Worm (Caenorhabditis elegans) whole organism, L1 larva: ENCODE measurements around the gene srw-14.

ENCODE experiments used
- C04F5.9 ChIP-seq: sonication (generic microtip); optimal IDR thresholded peaks from 2 replicates; lab custom pipeline; 2016; ENCODE audit warnings: missing genetic modification characterization, missing compliant biosample characterization
- C16A3.4 ChIP-seq: fragments of 150-350 bp; optimal IDR thresholded peaks from 2 replicates; lab custom pipeline; 2014; ENCODE audit warnings: missing biosample characterization, missing genetic modification characterization
- F16B12.6 ChIP-seq: fragments of 150-350 bp; optimal IDR thresholded peaks from 2 replicates; lab custom pipeline; 2014; ENCODE audit warnings: missing biosample characterization, missing genetic modification characterization
- ama-1 ChIP-seq: fragments of 150-350 bp; optimal IDR thresholded peaks from 2 replicates; lab custom pipeline; 2014
- ceh-63 ChIP-seq: fragments of 200-800 bp; sonication (Bioruptor generic); optimal IDR thresholded peaks from 2 replicates; lab custom pipeline; 2018; ENCODE audit warnings: mild to moderate bottlenecking, missing genetic modification characterization, missing compliant biosample characterization
- ceh-8 ChIP-seq: fragments of 200-800 bp; sonication (Bioruptor generic); optimal IDR thresholded peaks from 2 replicates; lab custom pipeline; 2018; ENCODE audit warnings: mild to moderate bottlenecking, missing genetic modification characterization, moderate library complexity, missing compliant biosample characterization
- ceh-82 ChIP-seq, 3 experiments: fragments of 150-350 bp in 1 of 3; sonication (generic microtip) in 2 of 3; optimal IDR thresholded peaks; 2 replicates each; lab custom pipeline; 2014 to 2017; ENCODE audit warnings: missing biosample characterization in 3 of 3, missing genetic modification characterization in 3 of 3
- ceh-88 ChIP-seq: fragments of 200-800 bp; sonication (Bioruptor generic); IDR thresholded peaks from 2 replicates; pipeline ENCODE4 v1.3.6; 2022; ENCODE audit warnings: missing genetic modification characterization, missing compliant biosample characterization
- ceh-90 ChIP-seq: sonication (generic microtip); optimal IDR thresholded peaks from 2 replicates; lab custom pipeline; 2016; ENCODE audit warnings: missing genetic modification characterization, missing compliant biosample characterization
- dpl-1 ChIP-seq, 3 experiments: fragments of 150-350 bp in 2 of 3; sonication (generic microtip) in 1 of 3; optimal IDR thresholded peaks; 2 replicates each; lab custom pipeline; 2014 to 2017; ENCODE audit warnings: missing biosample characterization in 3 of 3, missing genetic modification characterization in 3 of 3, missing genetic modification reagents in 3 of 3
- dsc-1 ChIP-seq: sonication (generic microtip); optimal IDR thresholded peaks from 2 replicates; lab custom pipeline; 2016; ENCODE audit warnings: mild to moderate bottlenecking, missing genetic modification characterization, missing compliant biosample characterization
- efl-1 ChIP-seq, 4 experiments: fragments of 150-350 bp; optimal IDR thresholded peaks in 3 of 4; peaks in 1 of 4; 1 replicate in 1 of 4; 2 replicates in 3 of 4; lab custom pipeline; 2014; ENCODE audit warnings: missing biosample characterization in 2 of 4, missing genetic modification characterization in 2 of 4, missing genetic modification reagents in 2 of 4
- efl-3 ChIP-seq: fragments of 200-800 bp; sonication (Bioruptor generic); optimal IDR thresholded peaks from 2 replicates; lab custom pipeline; 2018; ENCODE audit warnings: mild to moderate bottlenecking, missing genetic modification characterization, missing compliant biosample characterization
- egl-13 ChIP-seq: sonication (generic microtip); optimal IDR thresholded peaks from 2 replicates; lab custom pipeline; 2016; ENCODE audit warnings: missing genotype, missing genetic modification reagents, missing genetic modification characterization, missing compliant biosample characterization
- elt-2 ChIP-seq: sonication (generic microtip); optimal IDR thresholded peaks from 2 replicates; lab custom pipeline; 2016; ENCODE audit warnings: missing genetic modification characterization, mild to moderate bottlenecking, inconsistent platforms, missing compliant biosample characterization, missing genetic modification reagents
- elt-3 ChIP-seq, 6 experiments: fragments of 150-350 bp in 1 of 6; sonication (generic microtip); optimal IDR thresholded peaks; 2 replicates each; lab custom pipeline; 2017 to 2018; ENCODE audit warnings: missing biosample characterization in 6 of 6, missing genetic modification characterization in 6 of 6, inconsistent platforms in 1 of 6
- ets-5 ChIP-seq: fragments of 200-800 bp; sonication (Bioruptor generic); IDR thresholded peaks from 2 replicates; pipeline ENCODE4 v1.3.6; 2022; ENCODE audit warnings: missing genetic modification characterization, missing compliant biosample characterization
- fos-1 ChIP-seq: fragments of 150-350 bp; optimal IDR thresholded peaks from 2 replicates; lab custom pipeline; 2014; ENCODE audit warnings: missing biosample characterization, missing genetic modification characterization
- isw-1 ChIP-seq: fragments of 200-800 bp; sonication (Bioruptor generic); IDR thresholded peaks from 2 replicates; pipeline ENCODE4 v1.3.6; 2022; ENCODE audit warnings: missing genetic modification characterization, missing compliant biosample characterization
- lin-14 ChIP-seq: fragments of 200-800 bp; sonication (Bioruptor generic); optimal IDR thresholded peaks from 2 replicates; lab custom pipeline; 2018; ENCODE audit warnings: mild to moderate bottlenecking, missing genetic modification characterization, moderate library complexity, missing compliant biosample characterization
- lin-39 ChIP-seq: fragments of 150-350 bp; optimal IDR thresholded peaks from 2 replicates; lab custom pipeline; 2014; ENCODE audit warnings: missing biosample characterization, missing genetic modification reagents, missing genetic modification characterization
- lsy-2 ChIP-seq, 2 experiments: fragments of 150-350 bp; optimal IDR thresholded peaks; 2 replicates each; lab custom pipeline; 2014; ENCODE audit warnings: missing biosample characterization in 2 of 2, missing genetic modification characterization in 2 of 2
- mab-9 ChIP-seq: fragments of 200-800 bp; sonication (Bioruptor generic); IDR thresholded peaks from 2 replicates; pipeline ENCODE4 v1.3.6; 2022; ENCODE audit warnings: missing genetic modification reagents, missing genetic modification characterization, missing compliant biosample characterization
- mdl-1 ChIP-seq, 2 experiments: fragments of 150-350 bp; optimal IDR thresholded peaks; 2 replicates each; lab custom pipeline; 2014 to 2017; ENCODE audit warnings: missing biosample characterization in 2 of 2, missing genetic modification characterization in 2 of 2, inconsistent platforms in 1 of 2
- mef-2 ChIP-seq: fragments of 150-350 bp; optimal IDR thresholded peaks from 2 replicates; lab custom pipeline; 2014; ENCODE audit warnings: missing biosample characterization, missing genetic modification characterization
- nhr-12 ChIP-seq: sonication (generic microtip); optimal IDR thresholded peaks from 2 replicates; lab custom pipeline; 2017; ENCODE audit warnings: missing biosample characterization, missing genetic modification characterization
- nhr-20 ChIP-seq: sonication (generic microtip); optimal IDR thresholded peaks from 2 replicates; lab custom pipeline; 2016; ENCODE audit warnings: mild to moderate bottlenecking, missing genetic modification characterization, missing compliant biosample characterization
- nhr-237 ChIP-seq: fragments of 150-350 bp; optimal IDR thresholded peaks from 2 replicates; lab custom pipeline; 2014; ENCODE audit warnings: missing biosample characterization, missing genetic modification characterization
- nhr-71 ChIP-seq: sonication (generic microtip); optimal IDR thresholded peaks from 2 replicates; lab custom pipeline; 2016; ENCODE audit warnings: mild to moderate bottlenecking, missing genetic modification characterization, moderate library complexity, missing compliant biosample characterization
- nhr-76 ChIP-seq: sonication (generic microtip); optimal IDR thresholded peaks from 2 replicates; lab custom pipeline; 2017; ENCODE audit warnings: missing biosample characterization, missing genetic modification characterization
- nhr-85 ChIP-seq: sonication (generic microtip); peaks from one replicate; lab custom pipeline; 2016; ENCODE audit warnings: missing genetic modification characterization, inconsistent platforms, missing compliant biosample characterization
- pax-3 ChIP-seq: fragments of 200-800 bp; sonication (Bioruptor generic); optimal IDR thresholded peaks from 2 replicates; lab custom pipeline; 2018; ENCODE audit warnings: mild to moderate bottlenecking, missing genetic modification characterization, moderate library complexity, missing compliant biosample characterization
- pqm-1 ChIP-seq: sonication (generic microtip); optimal IDR thresholded peaks from 3 replicates; lab custom pipeline; 2017; ENCODE audit warnings: missing biosample characterization, missing genetic modification characterization
- skn-1 ChIP-seq: fragments of 150-350 bp; optimal IDR thresholded peaks from 2 replicates; lab custom pipeline; 2014; ENCODE audit warnings: missing biosample characterization, missing genetic modification characterization
- snu-23 ChIP-seq: sonication (generic microtip); optimal IDR thresholded peaks from 2 replicates; lab custom pipeline; 2016; ENCODE audit warnings: missing genetic modification characterization, missing compliant biosample characterization
- sox-4 ChIP-seq: sonication (generic microtip); optimal IDR thresholded peaks from 2 replicates; lab custom pipeline; 2016; ENCODE audit warnings: missing genetic modification characterization, missing compliant biosample characterization
- sptf-1 ChIP-seq: fragments of 150-350 bp; optimal IDR thresholded peaks from 2 replicates; lab custom pipeline; 2014; ENCODE audit warnings: missing biosample characterization, missing genetic modification characterization
- sup-37 ChIP-seq: fragments of 200-800 bp; sonication (Bioruptor generic); optimal IDR thresholded peaks from 2 replicates; lab custom pipeline; 2018; ENCODE audit warnings: mild to moderate bottlenecking, missing genetic modification characterization, missing compliant biosample characterization
- tlp-1 ChIP-seq: fragments of 150-350 bp; optimal IDR thresholded peaks from 2 replicates; lab custom pipeline; 2014; ENCODE audit warnings: missing biosample characterization, missing genetic modification characterization
- unc-62 ChIP-seq: fragments of 150-350 bp; optimal IDR thresholded peaks from 2 replicates; lab custom pipeline; 2014; ENCODE audit warnings: missing biosample characterization, missing genetic modification reagents, missing genetic modification characterization
- unc-86 ChIP-seq: sonication (generic microtip); optimal IDR thresholded peaks from 2 replicates; lab custom pipeline; 2016; ENCODE audit warnings: missing genetic modification characterization, missing compliant biosample characterization
- unc-98 ChIP-seq: fragments of 200-800 bp; sonication (Bioruptor generic); IDR thresholded peaks from 2 replicates; pipeline ENCODE4 v1.3.6; 2022; ENCODE audit warnings: missing genetic modification characterization, missing compliant biosample characterization
- vab-15 ChIP-seq: sonication (generic microtip); optimal IDR thresholded peaks from 2 replicates; lab custom pipeline; 2017; ENCODE audit warnings: missing genotype, mild to moderate bottlenecking, missing genetic modification characterization, missing compliant biosample characterization
- xbp-1 ChIP-seq: sonication (generic microtip); optimal IDR thresholded peaks from 2 replicates; lab custom pipeline; 2016; ENCODE audit warnings: missing genetic modification characterization, missing compliant biosample characterization
- zag-1 ChIP-seq: fragments of 150-350 bp; optimal IDR thresholded peaks from 2 replicates; lab custom pipeline; 2014; ENCODE audit warnings: missing biosample characterization, missing genetic modification characterization

The srw-14 gene

ce11 chrV:15230243-15230642, 4.5 kb downstream of the srw-14 start, which contains the start of gene srw-15:
TSS of gene srw-15 (plus strand) at chrV:15230543.
- TF ChIP-seq dpl-1 (GFP tag; optimal IDR thresholded peaks at IDR 0.05; lab: Kevin White, UChicago) (no peak), efl-1 (optimal IDR thresholded peaks at IDR 0.05; lab: Kevin White, UChicago) (no peak), efl-1 (GFP tag; optimal IDR thresholded peaks at IDR 0.05 in 1 of 2; lab: Kevin White, UChicago) (peak in 1 of 2 experiments; percentile 60)

- TF ChIP-seq fos-1 (tag; lab: Kevin White, UChicago) (no peak), lin-39 (tag; lab: Kevin White, UChicago) (no peak), nhr-71 (tag; lab: Kevin White, UChicago) (no peak), mab-9 (GFP tag; lab: Robert Waterston, UW) (no peak), ceh-8 (GFP tag; lab: Kevin White, UChicago) (no peak), sox-4 (tag; lab: Kevin White, UChicago) (no peak), nhr-20 (tag; lab: Kevin White, UChicago) (no peak), tlp-1 (tag; lab: Kevin White, UChicago) (no peak), skn-1 (tag; lab: Kevin White, UChicago) (no peak), unc-86 (tag; lab: Kevin White, UChicago) (no peak), nhr-76 (tag; lab: Kevin White, UChicago) (no peak), ceh-90 (no peak), C04F5.9 (tag; lab: Kevin White, UChicago) (no peak), dpl-1 (GFP tag; optimal IDR thresholded peaks at IDR 0.05; lab: Kevin White, UChicago) (no peak), unc-98 (GFP tag; lab: Robert Waterston, UW) (no peak), egl-13 (no peak)
Measured at ce11 chrV:15232200-15232599, 6.5 kb downstream of the srw-14 start, which contains the start of gene srw-13. TSS of gene srw-13 (plus strand) at chrV:15232500.

ce11 chrV:15235661-15236060, 9.9 kb downstream of the srw-14 start, which contains the start of gene nhr-164:
TSS of gene nhr-164 (minus strand) at chrV:15235761.
- no peak for TF ChIP-seq elt-2 (tag; lab: Kevin White, UChicago)
- TF ChIP-seq nhr-85 (tag; lab: Kevin White, UChicago): no peak
- TF ChIP-seq, all 84 proteins: peak for 0

ce11 chrV:15238552-15238951, 12.8 kb downstream of the srw-14 start, which contains the start of gene srw-12:
TSS of gene srw-12 (minus strand) at chrV:15238652.
- TF ChIP-seq ama-1 (no peak), F16B12.6 (tag; lab: Kevin White, UChicago) (no peak), pqm-1 (no peak), nhr-20 (tag; lab: Kevin White, UChicago) (no peak), nhr-237 (tag; lab: Kevin White, UChicago) (no peak), lin-14 (GFP tag; lab: Kevin White, UChicago) (no peak), xbp-1 (tag; lab: Kevin White, UChicago) (no peak), ets-5 (GFP tag; lab: Robert Waterston, UW) (no peak), lsy-2 (tag; optimal IDR thresholded peaks at IDR 0.05; lab: Kevin White, UChicago) (no peak), ceh-88 (GFP tag; lab: Robert Waterston, UW) (no peak), tlp-1 (tag; lab: Kevin White, UChicago) (no peak), dsc-1 (no peak), snu-23 (GFP tag; lab: Kevin White, UChicago) (no peak), vab-15 (tag; lab: Kevin White, UChicago) (no peak), nhr-71 (tag; lab: Kevin White, UChicago) (no peak), fos-1 (tag; lab: Kevin White, UChicago) (no peak), sptf-1 (no peak), zag-1 (no peak), efl-3 (GFP tag; lab: Kevin White, UChicago) (no peak), elt-3 (tag; optimal IDR thresholded peaks at IDR 0.05; lab: Kevin White, UChicago) (no peak)

ce11 chrV:15240215-15240614, 14.5 kb downstream of the srw-14 start, which contains the start of gene srw-11:
TSS of gene srw-11 (minus strand) at chrV:15240315.
- TF ChIP-seq unc-62 (no peak), isw-1 (no peak), sox-4 (tag; lab: Kevin White, UChicago) (no peak), sup-37 (GFP tag; lab: Kevin White, UChicago) (no peak), mef-2 (no peak), efl-1 (optimal IDR thresholded peaks at IDR 0.05; lab: Kevin White, UChicago) (no peak), efl-1 (GFP tag; optimal IDR thresholded peaks at IDR 0.05 in 1 of 2; lab: Kevin White, UChicago) (no peak), ceh-63 (GFP tag; lab: Kevin White, UChicago) (no peak), pqm-1 (no peak), elt-3 (tag; optimal IDR thresholded peaks at IDR 0.05; lab: Kevin White, UChicago) (no peak), vab-15 (tag; lab: Kevin White, UChicago) (no peak), C16A3.4 (tag; lab: Kevin White, UChicago) (no peak), mdl-1 (tag; optimal IDR thresholded peaks at IDR 0.05; lab: Kevin White, UChicago) (no peak), pax-3 (tag; lab: Kevin White, UChicago) (no peak), lin-14 (GFP tag; lab: Kevin White, UChicago) (no peak), nhr-12 (tag; lab: Kevin White, UChicago) (no peak), ceh-82 (tag; optimal IDR thresholded peaks at IDR 0.05; lab: Kevin White, UChicago) (no peak)
